Worm (Caenorhabditis elegans) whole organism, L3 larva: ENCODE results near the gene Y67D8A.2.

Experiments used
- nhr-76 ChIP-seq: fragments of 150-350 bp; sonication (generic microtip); optimal IDR thresholded peaks from 5 replicates; lab custom pipeline; 2014; ENCODE audit warnings: missing biosample characterization, missing genetic modification characterization
- tbx-2 ChIP-seq: sonication (generic microtip); optimal IDR thresholded peaks from 2 replicates; lab custom pipeline; 2016; ENCODE audit warnings: mild to moderate bottlenecking, missing genetic modification characterization, missing compliant biosample characterization

DNA sequence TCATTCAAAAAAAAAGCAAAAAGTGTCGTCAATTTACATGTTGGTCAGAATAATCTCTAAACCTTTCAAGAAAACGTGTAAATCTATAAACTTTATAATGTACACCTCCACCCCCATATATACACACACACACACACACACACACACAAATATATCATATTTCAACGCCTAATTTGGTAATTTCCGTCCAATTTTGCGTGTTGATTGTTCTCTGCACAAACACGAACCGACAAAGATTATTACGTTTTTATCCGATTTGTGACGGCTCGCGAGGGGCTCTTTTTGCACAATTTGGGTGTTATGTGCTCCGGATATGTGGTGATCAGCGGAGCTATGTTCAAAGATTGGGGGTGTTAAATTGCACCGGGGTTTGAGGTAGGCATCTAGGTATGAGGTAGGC is 39.3 kb upstream of the Y67D8A.2 start:
- TF ChIP-seq nhr-76 (tag; lab: Kevin White, UChicago) (no peak), tbx-2 (tag; lab: Kevin White, UChicago) (no peak)
